Fruit fly (Drosophila melanogaster) whole organism, embryonic: Measurements from ENCODE around the gene scpr-C.
A peak's percentile ranks its signal among the peaks of the same experiment; 100 is the strongest.

Source experiments
- Abd-B ChIP-seq: fragments of 200-800 bp; sonication (Bioruptor generic); optimal IDR thresholded peaks from 2 replicates; lab custom pipeline; 2018; ENCODE audit warnings: missing biosample characterization, mild to moderate bottlenecking, missing genetic modification characterization, moderate library complexity
- Asciz ChIP-seq: fragments of 200-800 bp; sonication (Bioruptor generic); optimal IDR thresholded peaks from 2 replicates; lab custom pipeline; 2017; ENCODE audit warnings: missing biosample characterization, mild to moderate bottlenecking, missing genetic modification characterization, missing genetic modification reagents
- CG11560 ChIP-seq: fragments of 200-800 bp; sonication (Bioruptor generic); IDR thresholded peaks from 3 replicates; pipeline ENCODE4 v1.3.6; 2022; ENCODE audit warnings: missing biosample characterization, missing genetic modification characterization
- CG12299 ChIP-seq: fragments of 200-800 bp; sonication (Bioruptor generic); optimal IDR thresholded peaks from 2 replicates; lab custom pipeline; 2018; ENCODE audit warnings: missing biosample characterization, mild to moderate bottlenecking, missing genetic modification characterization
- CG13424 ChIP-seq: fragments of 200-800 bp; sonication (Bioruptor generic); optimal IDR thresholded peaks from 2 replicates; lab custom pipeline; 2019; ENCODE audit warnings: missing biosample characterization, mild to moderate bottlenecking, missing genetic modification characterization, moderate library complexity
- CG14965 ChIP-seq: fragments of 200-800 bp; sonication (Bioruptor generic); optimal IDR thresholded peaks from 2 replicates; lab custom pipeline; 2016; ENCODE audit warnings: missing biosample characterization, missing genetic modification characterization, borderline replicate concordance
- CG15073 ChIP-seq: fragments of 200-800 bp; sonication (Bioruptor generic); optimal IDR thresholded peaks from 2 replicates; lab custom pipeline; 2016; ENCODE audit warnings: missing biosample characterization, missing genetic modification characterization
- CG17328 ChIP-seq: fragments of 200-800 bp; sonication (Bioruptor generic); IDR thresholded peaks from 2 replicates; pipeline ENCODE4 v1.3.6; 2022; ENCODE audit warnings: missing biosample characterization, missing genetic modification characterization
- CG17829 ChIP-seq: fragments of 200-800 bp; optimal IDR thresholded peaks from 2 replicates; lab custom pipeline; 2019; ENCODE audit warnings: missing biosample characterization, mild to moderate bottlenecking, missing genetic modification characterization, moderate library complexity
- CG32767 ChIP-seq: fragments of 200-800 bp; sonication (Bioruptor generic); IDR thresholded peaks from 2 replicates; pipeline ENCODE4 v1.3.6; 2022; ENCODE audit warnings: missing biosample characterization, missing genetic modification characterization
- CG3407 ChIP-seq: fragments of 200-800 bp; sonication (Bioruptor generic); optimal IDR thresholded peaks from 2 replicates; lab custom pipeline; 2018; ENCODE audit warnings: missing biosample characterization, mild to moderate bottlenecking, missing genetic modification characterization
- CG34376 ChIP-seq: fragments of 200-800 bp; sonication (Bioruptor generic); optimal IDR thresholded peaks from 2 replicates; lab custom pipeline; 2018; ENCODE audit warnings: missing biosample characterization, mild to moderate bottlenecking, missing genetic modification characterization
- CG3847 ChIP-seq: fragments of 200-800 bp; sonication (Bioruptor generic); IDR thresholded peaks from 2 replicates; pipeline ENCODE4 v1.3.6; 2022; ENCODE audit warnings: missing biosample characterization, missing genetic modification characterization
- CG4730 ChIP-seq: fragments of 200-800 bp; sonication (Bioruptor generic); IDR thresholded peaks from 2 replicates; pipeline ENCODE4 v1.3.6; 2022; ENCODE audit warnings: missing biosample characterization, missing genetic modification characterization
- CG5245 ChIP-seq: fragments of 200-800 bp; sonication (Bioruptor generic); optimal IDR thresholded peaks from 3 replicates; lab custom pipeline; 2016; ENCODE audit warnings: missing biosample characterization, missing genetic modification characterization
- CG6175 ChIP-seq: fragments of 200-800 bp; sonication (Bioruptor generic); IDR thresholded peaks from 3 replicates; pipeline ENCODE4 v1.3.6; 2022; ENCODE audit warnings: missing biosample characterization, missing genetic modification characterization
- CG6813 ChIP-seq: fragments of 200-800 bp; sonication (Bioruptor generic); optimal IDR thresholded peaks from 2 replicates; lab custom pipeline; 2017; ENCODE audit warnings: missing biosample characterization, missing genetic modification characterization, mild to moderate bottlenecking, moderate library complexity, missing genetic modification reagents
- CG7786 ChIP-seq: fragments of 200-800 bp; sonication (Bioruptor generic); optimal IDR thresholded peaks from 2 replicates; lab custom pipeline; 2016; ENCODE audit warnings: missing biosample characterization, missing genetic modification characterization
- CG8281 ChIP-seq: fragments of 200-800 bp; sonication (Bioruptor generic); optimal IDR thresholded peaks from 2 replicates; lab custom pipeline; 2018; ENCODE audit warnings: missing biosample characterization, mild to moderate bottlenecking, missing genetic modification characterization, moderate library complexity
- CG9876 ChIP-seq: fragments of 200-800 bp; sonication (Bioruptor generic); optimal IDR thresholded peaks from 2 replicates; lab custom pipeline; 2016; ENCODE audit warnings: missing biosample characterization, missing genetic modification characterization
- D19B ChIP-seq: fragments of 200-800 bp; sonication (Bioruptor generic); optimal IDR thresholded peaks from 2 replicates; lab custom pipeline; 2017; ENCODE audit warnings: missing biosample characterization, mild to moderate bottlenecking, missing genetic modification characterization
- Dad ChIP-seq: fragments of 200-800 bp; sonication (Bioruptor generic); optimal IDR thresholded peaks from 3 replicates; lab custom pipeline; 2016; ENCODE audit warnings: missing biosample characterization, missing genetic modification characterization
- Dbx ChIP-seq: fragments of 200-800 bp; sonication (Bioruptor generic); IDR thresholded peaks from 3 replicates; pipeline ENCODE4 v1.3.6; 2022; ENCODE audit warnings: missing biosample characterization, missing genetic modification characterization
- Dip2 ChIP-seq: fragments of 200-800 bp; sonication (Bioruptor generic); IDR thresholded peaks from 2 replicates; pipeline ENCODE4 v1.3.6; 2022; ENCODE audit warnings: missing biosample characterization, missing genetic modification characterization
- Eip74EF ChIP-seq, 2 experiments: fragments of 200-800 bp in 1 of 2; fragments of >200 bp in 1 of 2; sonication (Bioruptor generic) in 1 of 2; optimal IDR thresholded peaks; 2 replicates each; lab custom pipeline; 2017 to 2019; ENCODE audit warnings: missing biosample characterization in 2 of 2, missing genetic modification characterization in 2 of 2, mild to moderate bottlenecking in 1 of 2, moderate library complexity in 1 of 2
- GATAe ChIP-seq: fragments of 200-800 bp; sonication (Bioruptor generic); conservative IDR thresholded peaks from 2 replicates; pipeline ENCODE4 v1.3.6; 2022; ENCODE audit warnings: missing biosample characterization, missing genetic modification characterization
- Hmx ChIP-seq: fragments of 200-800 bp; sonication (Bioruptor generic); optimal IDR thresholded peaks from 2 replicates; lab custom pipeline; 2016; ENCODE audit warnings: missing biosample characterization, missing genetic modification characterization
- Lpt ChIP-seq: fragments of >200 bp; optimal IDR thresholded peaks from 2 replicates; lab custom pipeline; 2018; ENCODE audit warnings: missing biosample characterization, missing genetic modification characterization
- Nf-YC ChIP-seq: fragments of 200-800 bp; optimal IDR thresholded peaks from 3 replicates; lab custom pipeline; 2019; ENCODE audit warnings: missing biosample characterization, mild to moderate bottlenecking, missing genetic modification characterization, moderate library complexity
- Rfx ChIP-seq: fragments of 200-800 bp; sonication (Bioruptor generic); IDR thresholded peaks from 2 replicates; pipeline ENCODE4 v1.3.6; 2022; ENCODE audit warnings: missing biosample characterization, missing genetic modification characterization
- Spps ChIP-seq: fragments of 200-800 bp; sonication (Bioruptor generic); optimal IDR thresholded peaks from 2 replicates; lab custom pipeline; 2018; ENCODE audit warnings: missing biosample characterization, mild to moderate bottlenecking, missing genetic modification characterization
- Tbp ChIP-seq: fragments of >200 bp; optimal IDR thresholded peaks from 2 replicates; lab custom pipeline; 2018; ENCODE audit warnings: missing biosample characterization, missing genetic modification characterization
- az2 ChIP-seq: fragments of 200-800 bp; sonication (Bioruptor generic); optimal IDR thresholded peaks from 3 replicates; lab custom pipeline; 2016; ENCODE audit warnings: missing biosample characterization, missing genetic modification characterization
- bab2 ChIP-seq: fragments of 200-800 bp; sonication (Bioruptor generic); optimal IDR thresholded peaks from 2 replicates; lab custom pipeline; 2016; ENCODE audit warnings: missing biosample characterization, missing genetic modification characterization
- bbx ChIP-seq: fragments of 200-800 bp; sonication (Bioruptor generic); IDR thresholded peaks from 2 replicates; pipeline ENCODE4 v1.3.6; 2022; ENCODE audit warnings: missing biosample characterization, missing genetic modification characterization; ENCODE audit not compliant: partially characterized antibody
- btn ChIP-seq: fragments of 200-800 bp; sonication (Bioruptor generic); optimal IDR thresholded peaks from 2 replicates; lab custom pipeline; 2016; ENCODE audit warnings: missing biosample characterization, missing genetic modification characterization
- cg ChIP-seq: fragments of 200-800 bp; sonication (Bioruptor generic); optimal IDR thresholded peaks from 3 replicates; lab custom pipeline; 2019; ENCODE audit warnings: missing biosample characterization, mild to moderate bottlenecking, missing genetic modification characterization, moderate library complexity
- chif ChIP-seq, 2 experiments: fragments of 200-800 bp; sonication (Bioruptor generic); optimal IDR thresholded peaks; 3 replicates each; lab custom pipeline; 2016; ENCODE audit warnings: missing biosample characterization in 2 of 2, missing genetic modification characterization in 2 of 2
- chn ChIP-seq: fragments of 200-800 bp; sonication (Bioruptor generic); optimal IDR thresholded peaks from 2 replicates; lab custom pipeline; 2016; ENCODE audit warnings: missing biosample characterization, missing genetic modification characterization
- dmrt99B ChIP-seq: fragments of 200-800 bp; sonication (Bioruptor generic); optimal IDR thresholded peaks from 2 replicates; lab custom pipeline; 2018; ENCODE audit warnings: missing biosample characterization, mild to moderate bottlenecking, missing genetic modification characterization, moderate library complexity
- exex ChIP-seq: fragments of 200-800 bp; sonication (Bioruptor generic); optimal IDR thresholded peaks from 4 replicates; lab custom pipeline; 2018; ENCODE audit warnings: missing biosample characterization, mild to moderate bottlenecking, missing genetic modification characterization, moderate library complexity
- fru ChIP-seq: fragments of >200 bp; optimal IDR thresholded peaks from 2 replicates; lab custom pipeline; 2017
- hth ChIP-seq: fragments of >200 bp; optimal IDR thresholded peaks from 2 replicates; lab custom pipeline; 2017; ENCODE audit warnings: inconsistent platforms
- jigr1 ChIP-seq: fragments of 200-800 bp; sonication (Bioruptor generic); IDR thresholded peaks from 3 replicates; pipeline ENCODE4 v1.3.6; 2022; ENCODE audit warnings: missing biosample characterization, missing genetic modification characterization
- ken ChIP-seq: fragments of 200-800 bp; sonication (Bioruptor generic); IDR thresholded peaks from 3 replicates; pipeline ENCODE4 v1.3.6; 2022; ENCODE audit warnings: missing biosample characterization, missing genetic modification characterization
- lola ChIP-seq, 3 experiments: fragments of >200 bp in 2 of 3; fragments of 200-800 bp in 1 of 3; sonication (Bioruptor generic) in 1 of 3; optimal IDR thresholded peaks; 2 replicates each; lab custom pipeline; 2017 to 2019; ENCODE audit warnings: missing biosample characterization in 3 of 3, missing genetic modification characterization in 3 of 3, mild to moderate bottlenecking in 1 of 3, moderate library complexity in 1 of 3
- sqz ChIP-seq: fragments of 200-800 bp; sonication (Bioruptor generic); optimal IDR thresholded peaks from 3 replicates; lab custom pipeline; 2018; ENCODE audit warnings: missing biosample characterization, mild to moderate bottlenecking, missing genetic modification characterization
- trh ChIP-seq: fragments of 200-800 bp; sonication (Bioruptor generic); optimal IDR thresholded peaks from 2 replicates; lab custom pipeline; 2016; ENCODE audit warnings: missing biosample characterization, missing genetic modification characterization
- zen2 ChIP-seq: fragments of 200-800 bp; sonication (Bioruptor generic); IDR thresholded peaks from 3 replicates; pipeline ENCODE4 v1.3.6; 2022; ENCODE audit warnings: missing biosample characterization, missing genetic modification characterization; ENCODE audit not compliant: partially characterized antibody

scpr-C gene

dm6 chr3R:11221437-11222230 is 3.7 kb upstream of the scpr-C start, which contains the start of the genes CG6693 and RpL3 (continued):
- TF ChIP-seq lola (GFP tag; optimal IDR thresholded peaks at IDR 0.05; lab: Kevin White, UChicago) (no peak), CG3407 (GFP tag; lab: Kevin White, UChicago) (peak; percentile 73), Spps (tag; lab: Kevin White, UChicago) (peak; percentile 56), Abd-B (GFP tag; lab: Kevin White, UChicago) (no peak), CG9876 (peak; percentile 71), Nf-YC (tag; lab: Kevin White, UChicago) (peak; percentile 60), az2 (GFP tag; lab: Kevin White, UChicago) (peak; percentile 5), Dbx (GFP tag; lab: Robert Waterston, UW) (peak; percentile 89), jigr1 (GFP tag; lab: Robert Waterston, UW) (no peak), CG13424 (tag; lab: Kevin White, UChicago) (peak; percentile 49), Tbp (GFP tag; lab: Kevin White, UChicago) (peak; percentile 83), CG17328 (peak; percentile 63), btn (peak; percentile 47), chn (peak; percentile 43), CG5245 (GFP tag; lab: Kevin White, UChicago) (peak; percentile 38), CG6813 (GFP tag; lab: Kevin White, UChicago) (peak; percentile 90), CG32767 (GFP tag; lab: Robert Waterston, UW) (peak; percentile 49; the same call in 1 of the 2 replicates), exex (tag; lab: Kevin White, UChicago) (peak; percentile 75), CG11560 (tag; lab: Robert Waterston, UW) (no peak; the same call in 2 of the 3 replicates), Dad (GFP tag; lab: Kevin White, UChicago) (peak; percentile 73), Hmx (GFP tag; lab: Kevin White, UChicago) (no peak), dmrt99B (tag; lab: Kevin White, UChicago) (peak; percentile 68), CG14965 (GFP tag; lab: Kevin White, UChicago) (peak; percentile 28), bbx (GFP tag; lab: Robert Waterston, UW) (peak; percentile 63; the same call in 1 of the 2 replicates), ken (peak; percentile 58; the same call in 2 of the 3 replicates), Dip2 (no peak), CG12299 (tag; lab: Kevin White, UChicago) (peak; percentile 83), cg (GFP tag; lab: Kevin White, UChicago) (peak; percentile 79), CG17829 (tag; lab: Kevin White, UChicago) (peak; percentile 71), CG4730 (peak; percentile 38), trh (GFP tag; lab: Kevin White, UChicago) (peak; percentile 48), hth (no peak), CG8281 (tag; lab: Kevin White, UChicago) (peak; percentile 30), D19B (GFP tag; lab: Kevin White, UChicago) (peak; percentile 53), zen2 (GFP tag; lab: Robert Waterston, UW) (no peak), GATAe (GFP tag; lab: Robert Waterston, UW) (no peak), CG7786 (peak; percentile 24), Eip74EF (GFP tag; optimal IDR thresholded peaks at IDR 0.05; lab: Kevin White, UChicago) (peak in 1 of 2 experiments; percentile 83), CG34376 (peak; percentile 98), Asciz (GFP tag; lab: Kevin White, UChicago) (peak; percentile 86), Lpt (GFP tag; lab: Kevin White, UChicago) (no peak), CG15073 (GFP tag; lab: Kevin White, UChicago) (no peak), bab2 (GFP tag; lab: Kevin White, UChicago) (peak; percentile 46), CG6175 (GFP tag; lab: Robert Waterston, UW) (peak; percentile 36; the same call in 1 of the 3 replicates), fru (lab: Kevin White, UChicago) (no peak), Rfx (peak; percentile 82), chif (GFP tag; optimal IDR thresholded peaks at IDR 0.05; lab: Kevin White, UChicago) (peak; percentile 26), sqz (GFP tag; lab: Kevin White, UChicago) (peak; percentile 87), CG3847 (GFP tag; lab: Robert Waterston, UW) (peak; percentile 65)
